Worm (Caenorhabditis elegans): ENCODE data around the gene unc-104.

Gene unc-104

DNA sequence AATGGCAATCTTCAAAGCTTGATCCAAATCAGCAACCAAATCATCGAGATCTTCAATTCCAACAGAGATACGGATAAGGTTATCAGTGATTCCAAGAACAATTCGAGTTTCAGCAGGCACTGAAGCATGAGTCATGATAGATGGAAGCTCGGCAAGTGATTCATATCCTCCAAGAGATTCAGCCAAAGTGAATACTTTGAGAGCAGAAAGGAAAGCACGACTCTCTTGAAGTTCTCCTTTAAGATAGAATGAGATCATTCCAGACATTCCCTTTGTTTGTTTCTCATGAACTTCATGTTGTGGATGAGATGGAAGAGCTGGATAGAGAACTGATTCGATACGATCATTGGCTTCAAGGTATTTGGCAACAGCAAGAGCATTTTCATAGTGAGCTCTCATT lies 61.5 kb downstream of the unc-104 start:
- TF ChIP-seq lin-13 (GFP tag; optimal IDR thresholded peaks at IDR 0.05): no peak
- no peak for TF ChIP-seq hlh-17 (GFP tag; optimal IDR thresholded peaks at IDR 0.05; ENCODE audit: borderline replicate concordance)
- TF ChIP-seq lin-14 (GFP tag; optimal IDR thresholded peaks at IDR 0.05): no peak
- no peak for TF ChIP-seq ama-1 (optimal IDR thresholded peaks at IDR 0.05)
- TF ChIP-seq dsc-1 (tag; optimal IDR thresholded peaks at IDR 0.05): no peak
- no peak for TF ChIP-seq nhr-11 (tag; optimal IDR thresholded peaks at IDR 0.05)
- TF ChIP-seq skn-1 (tag; optimal IDR thresholded peaks at IDR 0.05): no peak
- no peak for TF ChIP-seq nhr-19 (GFP tag; conservative IDR thresholded peaks at IDR 0.05)
- no peak for TF ChIP-seq ztf-11 (tag; optimal IDR thresholded peaks at IDR 0.05)
- no peak for TF ChIP-seq nhr-20 (tag; optimal IDR thresholded peaks at IDR 0.05)
- TF ChIP-seq sptf-1 (tag; optimal IDR thresholded peaks at IDR 0.05): no peak
- TF ChIP-seq lin-39 (tag; optimal IDR thresholded peaks at IDR 0.05): no peak
- TF ChIP-seq nhr-85 (tag): no peak
- no peak for TF ChIP-seq lin-35 (GFP tag; optimal IDR thresholded peaks at IDR 0.05)
- no peak for TF ChIP-seq blmp-1 (tag; optimal IDR thresholded peaks at IDR 0.05)
- no peak for TF ChIP-seq unc-30 (tag; optimal IDR thresholded peaks at IDR 0.05)

DNA sequence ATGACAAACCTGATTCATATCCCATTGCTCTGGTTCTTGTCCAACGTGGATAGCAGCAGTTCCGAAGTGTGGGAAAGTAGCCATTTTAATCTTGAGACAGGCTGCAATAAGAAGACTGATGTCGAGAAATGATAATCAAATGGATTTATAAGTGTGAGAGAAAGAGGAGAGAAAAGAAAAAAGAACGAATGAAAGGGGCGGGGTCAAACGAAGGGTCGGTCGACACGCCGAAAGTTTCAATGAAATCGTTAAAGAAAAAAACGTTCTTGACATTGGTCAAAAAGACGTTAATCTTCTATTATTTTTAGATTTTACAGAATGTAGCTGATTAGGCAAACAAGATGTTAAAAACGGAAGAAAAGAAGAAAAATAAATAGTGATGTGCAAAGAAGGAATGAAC lies 63.1 kb downstream of the unc-104 start, which contains the start of gene cth-2:
Gene cth-2, minus strand, starts transcription at position 101 of the 400 bp plus-strand sequence.
- TF ChIP-seq blmp-1 (tag; optimal IDR thresholded peaks at IDR 0.05) (peak; percentile 64), nhr-12 (tag; optimal IDR thresholded peaks at IDR 0.05) (no peak), pax-3 (tag; optimal IDR thresholded peaks at IDR 0.05) (no peak), ceh-88 (GFP tag; IDR thresholded peaks at IDR 0.05) (no peak), fkh-10 (GFP tag; optimal IDR thresholded peaks at IDR 0.05) (no peak), pqm-1 (tag; optimal IDR thresholded peaks at IDR 0.05) (no peak), hpl-2 (GFP tag; optimal IDR thresholded peaks at IDR 0.05) (no peak), unc-62 (GFP tag; optimal IDR thresholded peaks at IDR 0.05) (no peak), fkh-8 (tag; optimal IDR thresholded peaks at IDR 0.05) (no peak), ceh-82 (tag; optimal IDR thresholded peaks at IDR 0.05) (no peak), mep-1 (tag; optimal IDR thresholded peaks at IDR 0.05) (peak; percentile 12), sup-37 (GFP tag; optimal IDR thresholded peaks at IDR 0.05) (no peak), lin-14 (GFP tag; optimal IDR thresholded peaks at IDR 0.05) (peak; percentile 32), hlh-17 (GFP tag; optimal IDR thresholded peaks at IDR 0.05; ENCODE audit: borderline replicate concordance) (no peak), snpc-4 (tag; optimal IDR thresholded peaks at IDR 0.05) (no peak), lin-13 (GFP tag; optimal IDR thresholded peaks at IDR 0.05) (no peak)

DNA sequence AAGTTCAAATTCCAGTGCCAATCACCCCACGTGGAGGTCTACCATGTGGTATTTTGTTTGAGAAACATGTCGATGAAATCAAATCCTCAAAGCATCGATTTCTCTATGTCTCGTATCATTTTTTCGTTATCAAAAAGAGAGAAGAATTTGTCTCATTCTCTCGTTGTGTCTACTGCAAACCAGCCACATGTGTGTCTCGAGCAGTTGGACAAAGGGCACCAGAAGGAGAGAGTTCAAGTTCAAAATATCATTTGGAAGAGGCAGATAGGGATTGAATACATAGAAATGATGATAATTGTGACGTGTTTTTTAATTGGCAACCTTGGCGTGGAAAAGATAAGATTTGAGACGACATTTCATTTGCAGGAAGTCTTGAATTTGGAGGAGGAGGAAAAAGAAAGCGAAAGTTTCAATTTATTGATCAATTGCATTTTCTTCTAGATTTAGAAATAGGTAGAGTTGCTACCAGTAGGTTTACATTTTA lies 64.5 kb downstream of the unc-104 start:
- TF ChIP-seq sptf-1 (tag; optimal IDR thresholded peaks at IDR 0.05) (no peak), ama-1 (optimal IDR thresholded peaks at IDR 0.05) (no peak), snpc-4 (tag; optimal IDR thresholded peaks at IDR 0.05) (no peak), unc-130 (tag; optimal IDR thresholded peaks at IDR 0.05) (no peak), pax-3 (tag; optimal IDR thresholded peaks at IDR 0.05) (no peak), ztf-11 (tag; optimal IDR thresholded peaks at IDR 0.05) (no peak), nhr-71 (tag; optimal IDR thresholded peaks at IDR 0.05) (peak; percentile 91), zag-1 (tag; optimal IDR thresholded peaks at IDR 0.05) (no peak), swsn-7 (tag; optimal IDR thresholded peaks at IDR 0.05) (no peak), hlh-17 (GFP tag; optimal IDR thresholded peaks at IDR 0.05; ENCODE audit: borderline replicate concordance) (no peak), zip-4 (GFP tag; optimal IDR thresholded peaks at IDR 0.05) (no peak), mef-2 (tag; optimal IDR thresholded peaks at IDR 0.05) (no peak), aly-2 (tag; optimal IDR thresholded peaks at IDR 0.05) (no peak), irx-1 (tag; optimal IDR thresholded peaks at IDR 0.05) (no peak), nhr-28 (tag; optimal IDR thresholded peaks at IDR 0.05) (no peak), nhr-76 (tag; optimal IDR thresholded peaks at IDR 0.05) (no peak), nhr-19 (GFP tag; conservative IDR thresholded peaks at IDR 0.05) (peak; percentile 48; the same call in 1 of the 2 replicates), isw-1 (GFP tag; IDR thresholded peaks at IDR 0.05) (no peak), lsy-2 (tag; optimal IDR thresholded peaks at IDR 0.05) (peak; percentile 6 to 54), lin-13 (GFP tag; optimal IDR thresholded peaks at IDR 0.05) (no peak), tlp-1 (tag; optimal IDR thresholded peaks at IDR 0.05) (no peak), fos-1 (tag; optimal IDR thresholded peaks at IDR 0.05) (peak; percentile 14), hpl-2 (GFP tag; optimal IDR thresholded peaks at IDR 0.05) (no peak), dpl-1 (GFP tag; optimal IDR thresholded peaks at IDR 0.05) (peak in 2 of 3 experiments; percentile 32 to 36), egl-27 (tag; optimal IDR thresholded peaks at IDR 0.05) (no peak), nhr-20 (tag; optimal IDR thresholded peaks at IDR 0.05) (peak; percentile 87), mdl-1 (tag; optimal IDR thresholded peaks at IDR 0.05) (peak in 1 of 2 experiments; percentile 75), dsc-1 (tag; optimal IDR thresholded peaks at IDR 0.05) (peak; percentile 45), ceh-8 (GFP tag; optimal IDR thresholded peaks at IDR 0.05) (no peak), aha-1 (tag; optimal IDR thresholded peaks at IDR 0.05) (no peak), efl-1 (optimal IDR thresholded peaks at IDR 0.05) (peak in 1 of 2 experiments; percentile 28), efl-1 (GFP tag; optimal IDR thresholded peaks at IDR 0.05 in 1 of 2) (peak; percentile 7 to 87)
